Fruit fly (Drosophila melanogaster): ENCODE measurements around the gene CG8757.

dm6 chr3L:13865484-13865883 lies 23.4 kb upstream of the CG8757 start:
- TF ChIP-seq CG16779 (tag; optimal IDR thresholded peaks at IDR 0.05), result no peak
- no peak for TF ChIP-seq CG32006 (GFP tag; optimal IDR thresholded peaks at IDR 0.05)
- no peak for TF ChIP-seq ss (GFP tag; optimal IDR thresholded peaks at IDR 0.05)
- no peak for TF ChIP-seq CG8119 (GFP tag; IDR thresholded peaks at IDR 0.05)
- no peak for TF ChIP-seq vri (GFP tag; optimal IDR thresholded peaks at IDR 0.05)
- no peak for TF ChIP-seq Hr39 (GFP tag; optimal IDR thresholded peaks at IDR 0.05)
- no peak for TF ChIP-seq Sox14 (GFP tag; optimal IDR thresholded peaks at IDR 0.05)
- TF ChIP-seq Eip78C (GFP tag), result no peak
- TF ChIP-seq CG6854 (GFP tag; optimal IDR thresholded peaks at IDR 0.05), result no peak
- TF ChIP-seq CG7368 (GFP tag; optimal IDR thresholded peaks at IDR 0.05), result no peak
- TF ChIP-seq eg (GFP tag; IDR thresholded peaks at IDR 0.05), result no peak
- no peak for TF ChIP-seq CG1621 (tag; optimal IDR thresholded peaks at IDR 0.05)
- no peak for TF ChIP-seq Lpt (GFP tag; optimal IDR thresholded peaks at IDR 0.05)

Measured in whole organism, prepupa.